Worm (Caenorhabditis elegans): ENCODE results near the gene lips-11.

ce11 chrII:1131821-1132220 is 21.0 kb upstream of the lips-11 start:
- TF ChIP-seq Y116A8C.19 (tag; optimal IDR thresholded peaks at IDR 0.05; ENCODE audit: borderline replicate concordance) (no peak), nhr-237 (tag; optimal IDR thresholded peaks at IDR 0.05) (no peak)

Measured in whole organism, L1 larva.